Fruit fly (Drosophila melanogaster) S2 (cell line): ENCODE measurements around the gene CG31157.

Experiments used
- CG8478 ChIP-seq: fragments of >200 bp; optimal IDR thresholded peaks from 2 replicates; lab custom pipeline; 2018
- CTCF ChIP-seq, 2 experiments: fragments of >200 bp; optimal IDR thresholded peaks; 2 replicates each; lab custom pipeline; 2018

CG31157 gene

DNA sequence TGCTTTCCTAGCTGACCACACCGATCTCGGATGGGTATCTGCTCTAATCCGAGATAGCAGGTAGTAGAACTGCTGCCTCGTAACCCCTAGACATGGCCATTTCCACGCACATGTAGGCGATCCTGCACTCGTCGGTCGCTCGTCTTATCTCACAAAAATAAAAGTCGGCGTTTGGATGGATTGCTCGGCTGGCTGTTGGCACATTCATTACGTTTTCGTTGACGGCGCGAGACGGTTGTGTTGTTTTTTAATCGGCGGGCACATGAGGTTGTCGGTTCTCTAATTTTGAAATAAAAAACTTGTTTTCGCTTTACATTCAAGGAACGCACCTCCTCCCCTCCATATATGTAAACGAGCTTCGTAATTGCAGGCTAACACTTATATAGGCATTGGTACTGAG, 15.2 kb upstream of the CG31157 start, which contains the start of gene ry:
ry (plus strand) TSS at position 206 of the 400 bp plus-strand sequence.
- TF ChIP-seq CTCF (optimal IDR thresholded peaks at IDR 0.05; lab: Kevin White, UChicago) (no peak), CG8478 (lab: Kevin White, UChicago) (no peak)

DNA sequence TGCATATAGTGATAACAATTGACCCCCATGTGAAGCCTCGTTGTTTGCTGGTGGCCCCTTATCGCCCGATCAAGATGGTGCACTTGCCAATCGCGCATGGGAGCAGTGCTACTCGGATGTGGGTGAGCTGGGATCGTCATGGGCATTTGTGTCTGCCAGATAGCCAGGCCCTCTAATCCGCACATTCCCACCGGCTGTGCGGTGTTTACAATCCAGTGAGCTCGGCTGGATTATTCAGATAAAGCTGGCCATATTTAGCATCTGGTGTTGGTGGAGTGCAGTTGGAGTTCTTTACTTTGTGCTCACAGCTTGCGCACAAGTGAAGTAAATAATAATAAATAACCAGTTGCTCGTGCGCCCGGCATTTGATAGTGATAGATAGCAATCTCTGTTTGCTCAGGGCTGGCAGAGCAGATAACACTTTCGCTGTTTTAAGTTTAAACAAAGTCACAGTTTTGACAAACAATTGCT, 14.5 kb upstream of the CG31157 start:
- no peak for TF ChIP-seq CTCF (optimal IDR thresholded peaks at IDR 0.05; lab: Kevin White, UChicago)
- TF ChIP-seq CG8478 (lab: Kevin White, UChicago) = no peak

DNA sequence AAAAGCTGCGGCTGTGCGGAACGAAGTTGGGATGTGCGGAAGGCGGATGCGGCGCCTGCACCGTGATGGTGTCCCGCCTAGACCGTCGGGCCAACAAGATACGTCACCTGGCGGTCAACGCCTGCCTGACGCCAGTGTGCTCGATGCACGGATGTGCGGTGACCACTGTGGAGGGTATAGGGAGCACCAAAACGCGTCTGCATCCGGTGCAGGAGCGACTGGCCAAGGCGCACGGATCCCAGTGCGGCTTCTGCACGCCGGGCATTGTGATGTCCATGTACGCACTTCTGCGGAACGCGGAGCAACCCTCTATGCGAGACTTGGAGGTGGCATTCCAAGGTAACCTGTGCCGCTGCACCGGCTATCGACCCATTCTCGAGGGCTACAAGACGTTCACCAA, 13.9 kb upstream of the CG31157 start:
- no peak for TF ChIP-seq CTCF (optimal IDR thresholded peaks at IDR 0.05; lab: Kevin White, UChicago)
- TF ChIP-seq CG8478 (lab: Kevin White, UChicago) = no peak

DNA sequence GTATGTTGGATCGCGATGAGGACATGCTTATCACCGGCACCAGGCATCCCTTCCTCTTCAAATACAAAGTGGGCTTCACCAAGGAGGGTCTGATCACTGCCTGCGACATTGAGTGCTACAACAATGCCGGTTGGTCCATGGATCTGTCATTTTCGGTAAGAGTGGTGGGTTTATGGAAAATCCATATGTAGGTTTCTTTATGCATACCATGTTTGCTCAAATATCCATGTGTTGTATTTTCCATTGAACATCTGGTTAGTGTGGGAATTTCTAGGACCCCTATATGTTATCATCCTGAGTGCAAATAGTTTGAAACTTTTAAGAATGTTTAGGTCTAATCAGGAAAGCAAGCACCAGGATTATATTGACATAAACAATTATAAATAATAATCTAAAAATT, 11.5 kb upstream of the CG31157 start:
- TF ChIP-seq CG8478 (lab: Kevin White, UChicago) (no peak), CTCF (optimal IDR thresholded peaks at IDR 0.05; lab: Kevin White, UChicago) (no peak)

DNA sequence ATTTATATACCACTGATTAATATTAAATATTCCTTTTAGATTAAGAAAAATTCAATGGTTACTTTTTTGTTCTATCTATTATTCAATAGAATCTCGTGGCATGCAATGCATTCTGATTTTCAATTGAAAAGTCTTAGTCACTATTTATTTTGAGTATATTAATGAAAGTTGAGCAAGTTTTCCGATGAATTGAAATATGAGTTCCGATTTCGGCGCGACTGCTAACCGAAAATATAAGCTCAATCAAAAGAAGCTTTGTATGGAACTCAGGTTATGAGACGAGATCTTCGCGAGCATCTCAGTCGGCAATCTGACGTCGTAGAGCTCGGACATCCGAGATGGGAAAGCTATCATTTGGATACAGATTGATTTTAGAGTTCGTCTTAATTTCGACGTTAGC, 9.5 kb upstream of the CG31157 start, which contains the start of gene CG11668:
CG11668 (plus strand) TSS at position 301 of the 400 bp plus-strand sequence.
- no peak for TF ChIP-seq CTCF (optimal IDR thresholded peaks at IDR 0.05; lab: Kevin White, UChicago)
- no peak for TF ChIP-seq CG8478 (lab: Kevin White, UChicago)

DNA sequence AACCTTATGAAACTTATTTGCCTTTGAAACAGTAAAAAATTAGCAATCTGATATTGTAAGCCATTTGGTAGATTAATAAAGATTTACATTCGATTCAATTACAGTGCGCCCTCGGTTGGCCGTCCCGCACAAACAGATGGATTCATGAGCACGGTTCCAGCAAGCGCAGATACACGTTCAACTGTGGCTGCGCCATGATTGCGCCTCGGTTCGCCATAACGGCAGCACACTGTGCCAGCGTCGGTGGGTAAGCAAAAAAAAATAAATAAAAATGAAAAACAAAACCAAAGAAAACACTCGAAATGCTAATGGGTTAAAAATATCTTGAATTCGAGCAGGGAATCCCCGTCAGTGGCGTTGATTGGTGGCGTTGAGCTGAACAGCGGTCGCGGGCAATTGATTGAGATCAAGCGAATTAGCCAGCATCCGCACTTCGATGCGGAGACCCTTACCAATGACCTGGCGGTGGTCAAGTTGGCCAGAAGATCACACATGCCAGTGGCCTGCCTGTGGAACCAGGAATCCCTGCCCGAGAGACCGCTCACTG, 8.4 kb upstream of the CG31157 start:
- TF ChIP-seq CG8478 (lab: Kevin White, UChicago) = no peak
- TF ChIP-seq CTCF (optimal IDR thresholded peaks at IDR 0.05; lab: Kevin White, UChicago) = no peak

DNA sequence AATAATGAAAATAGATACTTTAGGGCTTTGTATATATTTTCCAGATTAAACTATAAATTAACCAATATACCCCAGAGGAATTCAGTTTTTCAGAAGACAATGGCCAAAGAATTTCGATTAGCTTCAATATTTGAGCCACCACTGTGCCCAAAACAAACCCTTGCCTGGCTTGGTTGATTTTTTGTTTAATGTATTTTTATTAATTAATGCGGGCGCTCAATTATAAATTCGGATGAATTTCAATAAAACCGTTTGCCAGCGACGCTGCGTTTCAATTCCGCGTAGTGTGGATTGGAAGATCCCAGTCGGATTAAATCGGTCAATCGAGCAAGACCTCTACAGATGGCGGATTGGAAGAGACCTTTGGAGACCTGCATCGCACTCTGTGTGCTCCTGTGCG, 5.8 kb upstream of the CG31157 start, which contains the start of gene CG11670:
CG11670 (plus strand) TSS at position 301 of the 400 bp plus-strand sequence.
- TF ChIP-seq CTCF (optimal IDR thresholded peaks at IDR 0.05; lab: Kevin White, UChicago) (no peak), CG8478 (lab: Kevin White, UChicago) (no peak)

DNA sequence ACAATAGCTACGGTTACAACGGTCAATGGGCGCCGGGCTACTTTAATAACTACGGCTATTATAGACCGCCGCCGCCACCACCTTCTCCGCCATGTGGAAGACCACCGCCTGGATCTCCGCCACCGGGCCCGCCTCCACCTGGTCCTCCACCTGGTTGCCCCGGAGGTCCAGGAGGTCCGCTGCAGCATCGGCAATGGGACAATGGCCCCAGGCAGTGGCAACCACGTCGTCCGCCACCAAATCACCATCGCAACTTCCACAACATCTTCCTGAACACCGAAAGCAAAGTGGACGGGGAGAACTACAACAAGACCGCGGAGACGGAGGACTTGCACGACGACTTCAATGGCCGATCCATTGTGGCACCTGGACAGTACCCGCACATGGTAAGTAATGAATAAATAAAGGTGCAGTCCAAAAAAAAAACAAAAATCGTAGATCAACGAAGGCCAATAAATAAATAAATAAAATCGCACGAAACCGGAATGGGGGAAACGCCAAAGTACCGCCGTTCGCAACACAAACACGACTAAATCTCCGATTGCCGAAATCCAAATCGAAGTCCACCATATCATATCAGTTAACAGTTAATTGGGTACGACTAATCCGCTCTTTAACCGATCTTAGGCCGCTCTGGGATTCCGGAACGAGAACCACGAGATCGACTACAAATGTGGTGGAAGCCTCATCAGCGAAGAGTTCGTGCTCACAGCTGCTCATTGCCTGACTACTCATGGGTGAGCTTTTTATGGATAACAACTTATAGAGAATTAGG, 5.1 kb upstream of the CG31157 start, which contains the start of gene snk:
snk (minus strand) TSS at position 513 of the 775 bp plus-strand sequence.
- TF ChIP-seq CTCF (optimal IDR thresholded peaks at IDR 0.05; lab: Kevin White, UChicago) = no peak
- TF ChIP-seq CG8478 (lab: Kevin White, UChicago) = no peak

DNA sequence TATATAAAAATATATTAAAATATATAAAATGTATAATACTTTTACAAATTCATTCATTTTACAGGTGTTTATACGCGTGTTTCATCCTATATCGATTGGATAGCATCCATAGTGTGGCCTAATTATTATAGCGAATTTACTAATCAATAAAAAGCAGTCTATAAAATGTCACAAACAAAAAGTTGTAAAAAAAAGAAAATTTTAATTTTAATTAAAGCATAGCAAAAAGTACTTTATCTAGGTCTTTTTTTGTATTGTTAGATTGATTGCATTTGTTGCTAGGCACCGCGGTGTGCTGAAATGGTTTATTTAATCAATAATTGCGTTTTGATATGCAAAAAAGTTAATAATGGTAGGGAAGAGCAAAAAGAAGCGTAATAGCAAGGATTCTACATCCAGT, 3.7 kb upstream of the CG31157 start, which contains the start of gene CG45122:
CG45122 (plus strand) TSS at position 301 of the 400 bp plus-strand sequence.
- no peak for TF ChIP-seq CTCF (optimal IDR thresholded peaks at IDR 0.05; lab: Kevin White, UChicago)

DNA sequence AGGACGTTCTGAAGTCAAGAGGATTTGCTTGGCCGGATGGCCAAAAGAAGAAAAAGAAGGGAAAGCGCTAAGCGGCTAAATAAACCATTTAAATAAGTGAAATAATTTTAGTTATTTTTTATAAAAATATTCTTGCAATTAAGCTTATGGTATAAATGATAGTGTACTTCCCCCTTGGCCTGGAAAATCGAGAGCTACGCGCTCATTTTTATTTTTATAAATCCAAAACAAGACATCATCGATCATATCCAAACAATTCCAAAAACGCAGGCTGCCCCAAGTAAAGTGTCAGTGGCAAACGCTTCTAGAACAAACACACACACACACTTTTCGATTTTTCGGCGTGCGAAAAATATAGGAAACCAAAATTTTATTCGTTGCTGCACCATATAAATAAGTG, 3.1 kb upstream of the CG31157 start, which contains the start of gene Hsc70-2:
Hsc70-2 (plus strand) TSS at position 301 of the 400 bp plus-strand sequence.
- TF ChIP-seq CTCF (optimal IDR thresholded peaks at IDR 0.05; lab: Kevin White, UChicago) (no peak), CG8478 (lab: Kevin White, UChicago) (no peak)

DNA sequence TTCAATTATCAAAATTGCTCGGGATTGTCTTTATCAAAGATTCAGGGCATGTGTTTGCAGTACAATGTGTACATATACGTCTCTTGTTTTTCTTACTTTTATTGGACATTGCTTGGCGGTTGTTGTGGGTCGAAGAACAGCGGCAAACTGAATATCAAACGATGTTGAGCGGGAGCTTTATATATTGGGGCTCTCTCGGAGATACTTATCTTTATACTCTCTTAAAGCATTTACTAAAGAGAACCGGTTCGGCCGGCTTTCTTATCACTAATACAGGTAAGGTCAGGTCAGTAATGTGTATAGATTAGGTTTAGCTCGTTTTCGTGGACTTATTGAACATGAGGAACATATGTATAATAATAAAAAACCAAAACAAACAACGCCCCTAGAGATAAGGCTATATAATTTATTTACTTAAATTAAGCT, 3.8 kb downstream of the CG31157 start, which contains the start of gene CG7966:
CG7966 (minus strand) TSS at position 156 of the 426 bp plus-strand sequence.
- TF ChIP-seq CG8478 (lab: Kevin White, UChicago) (no peak), CTCF (optimal IDR thresholded peaks at IDR 0.05; lab: Kevin White, UChicago) (no peak)

DNA sequence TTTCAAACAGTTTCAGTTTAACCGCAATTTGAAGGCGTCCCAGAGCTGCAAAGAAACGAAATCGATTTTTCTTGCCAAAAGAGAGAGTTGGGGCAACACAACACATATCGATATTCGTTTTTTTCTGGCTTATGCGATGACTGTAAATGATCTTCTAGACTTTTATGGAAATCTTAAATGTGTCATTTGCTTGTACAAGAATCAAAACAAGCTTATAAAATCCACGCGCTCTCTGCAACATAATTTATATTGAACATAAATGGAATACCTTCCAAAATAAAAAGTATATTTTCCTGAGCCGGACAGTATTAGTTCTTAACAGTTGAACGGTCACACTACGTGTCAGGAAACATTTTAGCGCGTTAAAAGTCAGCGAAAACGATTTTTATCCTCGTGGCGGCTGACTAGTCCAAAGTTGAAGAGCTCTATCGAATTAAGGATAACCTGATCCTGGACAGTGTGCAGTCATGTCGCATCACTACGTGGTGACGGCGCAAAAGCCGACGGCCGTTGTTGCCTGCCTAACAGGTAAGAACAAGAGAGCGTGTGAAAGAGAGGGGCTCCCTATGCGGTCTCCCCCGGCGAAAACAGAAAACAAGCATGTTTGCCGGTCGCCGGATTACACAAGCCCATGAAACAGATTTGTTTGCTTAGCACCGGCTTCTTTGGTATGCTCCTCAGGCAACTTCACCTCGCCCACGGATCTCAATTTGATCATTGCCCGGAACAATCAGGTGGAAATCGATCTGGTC, 4.6 kb downstream of the CG31157 start, which contains the start of gene pic:
pic (plus strand) TSS at position 304 of the 752 bp plus-strand sequence.
- no peak for TF ChIP-seq CG8478 (lab: Kevin White, UChicago)
- TF ChIP-seq CTCF (optimal IDR thresholded peaks at IDR 0.05; lab: Kevin White, UChicago) = no peak

DNA sequence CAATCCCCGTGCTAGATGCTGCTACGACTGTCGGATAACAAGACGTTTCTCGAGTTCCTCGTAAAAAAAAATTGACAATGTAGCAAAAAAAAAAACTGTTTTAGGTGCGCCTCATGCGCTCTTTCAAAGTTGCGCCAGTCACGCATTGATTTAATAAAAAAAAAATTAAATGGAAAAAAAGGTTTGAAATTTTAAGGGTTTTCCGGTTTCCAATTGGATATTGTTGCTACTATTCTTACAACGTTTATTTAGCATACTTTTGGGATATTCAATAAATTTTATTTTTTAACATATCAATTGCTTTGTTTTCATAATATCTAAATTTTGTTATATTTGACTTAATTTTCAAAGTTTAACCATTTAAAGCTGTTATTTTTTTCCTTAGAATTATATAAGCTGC, 9.0 kb downstream of the CG31157 start:
- TF ChIP-seq CTCF (optimal IDR thresholded peaks at IDR 0.05; lab: Kevin White, UChicago) (no peak), CG8478 (lab: Kevin White, UChicago) (no peak)

DNA sequence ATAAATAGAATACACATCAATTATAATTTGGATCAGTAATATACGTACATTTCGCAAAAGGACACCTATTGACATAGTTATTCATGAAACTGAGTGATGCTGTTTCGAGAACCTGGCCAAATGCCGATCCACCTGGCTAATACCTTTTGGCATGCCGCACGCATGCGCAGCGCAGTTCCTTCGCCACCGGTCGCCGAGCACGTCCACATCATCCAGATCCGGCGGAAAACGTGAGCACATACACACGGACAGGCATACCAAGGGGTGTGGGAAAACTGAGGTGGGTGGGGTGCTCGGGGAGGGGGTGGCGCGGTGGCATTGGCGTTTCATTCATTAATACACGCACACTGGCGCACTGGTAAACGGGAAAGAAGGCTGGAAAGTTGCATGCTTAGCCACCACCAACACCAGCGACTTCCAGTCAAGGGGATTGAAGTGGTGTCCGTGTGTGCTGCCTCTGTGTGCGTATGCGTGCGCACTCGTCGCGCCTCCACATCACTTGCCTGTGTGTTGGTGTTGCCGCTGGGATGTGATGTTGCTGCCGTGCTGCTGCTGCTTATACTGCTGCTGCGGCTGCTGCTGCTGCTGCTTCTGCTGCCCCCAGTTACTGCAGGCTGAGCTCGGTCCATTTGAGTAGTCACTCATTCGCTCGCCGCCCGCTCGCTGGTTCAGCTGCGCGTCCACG, 9.7 kb downstream of the CG31157 start, which contains the start of gene sim:
sim (plus strand) TSS at position 635 of the 685 bp plus-strand sequence.
- TF ChIP-seq CG8478 (lab: Kevin White, UChicago) (no peak), CTCF (optimal IDR thresholded peaks at IDR 0.05; lab: Kevin White, UChicago) (no peak)
